Worm (Caenorhabditis elegans) whole organism, L4 larva: ENCODE results near the gene EGAP2.1.

Experiments used
- R02D3.7 ChIP-seq: fragments of 150-350 bp; sonication (generic microtip); optimal IDR thresholded peaks from 3 replicates; lab custom pipeline; 2014; ENCODE audit warnings: missing biosample characterization, missing genetic modification characterization
- Y48G9A.11 ChIP-seq: fragments of 200-800 bp; sonication (Bioruptor generic); IDR thresholded peaks from 2 replicates; pipeline ENCODE4 v1.3.6; 2022; ENCODE audit warnings: missing genetic modification reagents, missing genetic modification characterization, missing compliant biosample characterization
- ZK337.2 ChIP-seq: fragments of 200-800 bp; sonication (Bioruptor generic); IDR thresholded peaks from 2 replicates; pipeline ENCODE4 v1.3.6; 2022; ENCODE audit warnings: missing genetic modification reagents, missing genetic modification characterization, missing compliant biosample characterization
- ZK546.5 ChIP-seq, 2 experiments: sonication (generic microtip); optimal IDR thresholded peaks; 2 replicates each; lab custom pipeline; 2017; ENCODE audit warnings: missing biosample characterization in 2 of 2, missing genetic modification characterization in 2 of 2
- aha-1 ChIP-seq: fragments of 150-350 bp; peaks from one replicate; lab custom pipeline; 2014; ENCODE audit warnings: missing biosample characterization, missing genetic modification characterization
- arid-1 ChIP-seq: fragments of 200-800 bp; sonication (Bioruptor generic); conservative IDR thresholded peaks from 2 replicates; pipeline ENCODE4 v1.3.6; 2022; ENCODE audit warnings: missing genetic modification reagents, missing genetic modification characterization, missing compliant biosample characterization
- attf-4 ChIP-seq: sonication (generic microtip); optimal IDR thresholded peaks from 3 replicates; lab custom pipeline; 2017; ENCODE audit warnings: missing biosample characterization, missing genetic modification characterization
- ceh-20 ChIP-seq: fragments of 200-800 bp; sonication (Bioruptor generic); IDR thresholded peaks from 2 replicates; pipeline ENCODE4 v1.3.6; 2022; ENCODE audit warnings: missing genetic modification reagents, missing genetic modification characterization, missing compliant biosample characterization
- ceh-28 ChIP-seq: fragments of 150-350 bp; optimal IDR thresholded peaks from 2 replicates; lab custom pipeline; 2014; ENCODE audit warnings: missing biosample characterization, missing genetic modification reagents, missing genetic modification characterization
- ceh-32 ChIP-seq: sonication (generic microtip); optimal IDR thresholded peaks from 2 replicates; lab custom pipeline; 2016; ENCODE audit warnings: mild to moderate bottlenecking, missing genetic modification characterization, missing compliant biosample characterization; ENCODE audit not compliant: poor library complexity
- ces-1 ChIP-seq: fragments of 150-350 bp; sonication (generic microtip); optimal IDR thresholded peaks from 4 replicates; lab custom pipeline; 2014; ENCODE audit warnings: missing biosample characterization, missing genetic modification reagents, missing genetic modification characterization
- cey-2 ChIP-seq: sonication (generic microtip); optimal IDR thresholded peaks from 3 replicates; lab custom pipeline; 2017; ENCODE audit warnings: missing genetic modification characterization, mild to moderate bottlenecking, missing compliant biosample characterization, antibody characterized with exemption, borderline replicate concordance; ENCODE audit not compliant: insufficient read depth
- daf-12 ChIP-seq: fragments of 150-350 bp; optimal IDR thresholded peaks from 2 replicates; lab custom pipeline; 2014; ENCODE audit warnings: missing biosample characterization, missing genetic modification reagents, missing genetic modification characterization
- daf-16 ChIP-seq, 3 experiments: sonication (generic microtip); optimal IDR thresholded peaks; 2 replicates each; lab custom pipeline; 2016 to 2017; ENCODE audit warnings: missing genetic modification characterization in 3 of 3, missing genetic modification reagents in 3 of 3, mild to moderate bottlenecking in 2 of 3, missing compliant biosample characterization in 2 of 3, missing biosample characterization in 1 of 3, moderate library complexity in 1 of 3
- daf-8 ChIP-seq: fragments of 200-800 bp; sonication (Bioruptor generic); IDR thresholded peaks from 2 replicates; pipeline ENCODE4 v1.3.6; 2022; ENCODE audit warnings: missing genetic modification characterization, missing compliant biosample characterization
- dmd-6 ChIP-seq: fragments of 200-800 bp; sonication (Bioruptor generic); IDR thresholded peaks from 2 replicates; pipeline ENCODE4 v1.3.6; 2022; ENCODE audit warnings: missing genetic modification reagents, missing genetic modification characterization, missing compliant biosample characterization
- dmd-8 ChIP-seq: fragments of 200-800 bp; sonication (Bioruptor generic); IDR thresholded peaks from 2 replicates; pipeline ENCODE4 v1.3.6; 2022; ENCODE audit warnings: missing genetic modification characterization, missing compliant biosample characterization
- dmd-9 ChIP-seq: fragments of 200-800 bp; sonication (Bioruptor generic); IDR thresholded peaks from 2 replicates; pipeline ENCODE4 v1.3.6; 2022; ENCODE audit warnings: missing genetic modification reagents, missing genetic modification characterization, missing compliant biosample characterization
- dpl-1 ChIP-seq: fragments of 150-350 bp; optimal IDR thresholded peaks from 2 replicates; lab custom pipeline; 2014; ENCODE audit warnings: missing biosample characterization, missing genetic modification reagents, missing genetic modification characterization
- dve-1 ChIP-seq: sonication (generic microtip); optimal IDR thresholded peaks from 2 replicates; lab custom pipeline; 2017; ENCODE audit warnings: antibody characterized with exemption, mild to moderate bottlenecking, missing genetic modification characterization, missing compliant biosample characterization; ENCODE audit not compliant: insufficient read depth
- egl-43 ChIP-seq: fragments of 200-800 bp; sonication (Bioruptor generic); IDR thresholded peaks from 2 replicates; pipeline ENCODE4 v1.3.6; 2022; ENCODE audit warnings: missing genetic modification reagents, missing genetic modification characterization, missing compliant biosample characterization
- hif-1 ChIP-seq, 2 experiments: sonication (generic microtip); optimal IDR thresholded peaks; 2 replicates each; lab custom pipeline; 2016 to 2017; ENCODE audit warnings: missing compliant biosample characterization in 2 of 2, missing genetic modification characterization in 2 of 2, missing genetic modification reagents in 2 of 2, missing genotype in 2 of 2, mild to moderate bottlenecking in 1 of 2
- hlh-11 ChIP-seq: fragments of 200-800 bp; sonication (Bioruptor generic); optimal IDR thresholded peaks from 2 replicates; lab custom pipeline; 2018; ENCODE audit warnings: mild to moderate bottlenecking, missing genetic modification characterization, missing compliant biosample characterization
- hlh-30 ChIP-seq: sonication (generic microtip); optimal IDR thresholded peaks from 2 replicates; lab custom pipeline; 2017; ENCODE audit warnings: antibody characterized with exemption, mild to moderate bottlenecking, missing genetic modification characterization, missing compliant biosample characterization; ENCODE audit not compliant: insufficient read depth
- hmg-1.1 ChIP-seq: fragments of 200-800 bp; sonication (Bioruptor generic); IDR thresholded peaks from 2 replicates; pipeline ENCODE4 v1.3.6; 2022; ENCODE audit warnings: missing genetic modification reagents, missing genetic modification characterization, missing compliant biosample characterization
- lin-15B ChIP-seq: fragments of 150-350 bp; sonication (generic microtip); optimal IDR thresholded peaks from 3 replicates; lab custom pipeline; 2014; ENCODE audit warnings: missing biosample characterization, missing genetic modification characterization
- mdl-1 ChIP-seq, 2 experiments: fragments of 150-350 bp in 1 of 2; sonication (generic microtip) in 1 of 2; optimal IDR thresholded peaks; 2 replicates each; lab custom pipeline; 2014 to 2017; ENCODE audit warnings: missing biosample characterization in 2 of 2, missing genetic modification characterization in 2 of 2
- mes-2 ChIP-seq: sonication (generic microtip); optimal IDR thresholded peaks from 2 replicates; lab custom pipeline; 2016; ENCODE audit warnings: missing genotype, mild to moderate bottlenecking, missing genetic modification characterization, missing compliant biosample characterization; ENCODE audit not compliant: poor library complexity, severe bottlenecking
- nhr-10 ChIP-seq: fragments of 150-350 bp; optimal IDR thresholded peaks from 2 replicates; lab custom pipeline; 2014; ENCODE audit warnings: missing biosample characterization, missing genetic modification characterization
- nhr-237 ChIP-seq: sonication (generic microtip); optimal IDR thresholded peaks from 2 replicates; lab custom pipeline; 2017; ENCODE audit warnings: missing biosample characterization, missing genetic modification characterization
- nhr-28 ChIP-seq: fragments of 150-350 bp; optimal IDR thresholded peaks from 2 replicates; lab custom pipeline; 2014; ENCODE audit warnings: missing biosample characterization, missing genetic modification characterization
- nhr-76 ChIP-seq: fragments of 150-350 bp; optimal IDR thresholded peaks from 2 replicates; lab custom pipeline; 2014; ENCODE audit warnings: missing biosample characterization, missing genetic modification characterization
- pha-4 ChIP-seq, 2 experiments: fragments of 150-350 bp in 1 of 2; fragments of 200-800 bp in 1 of 2; sonication (Bioruptor generic) in 1 of 2; IDR thresholded peaks in 1 of 2; optimal IDR thresholded peaks in 1 of 2; 2 replicates each; pipeline versions ENCODE4 v1.3.6 to Lab custom; 2014 to 2022; ENCODE audit warnings: missing genetic modification characterization in 2 of 2, missing genetic modification reagents in 2 of 2, missing biosample characterization in 1 of 2, missing compliant biosample characterization in 1 of 2
- php-3 ChIP-seq: fragments of 200-800 bp; sonication (Bioruptor generic); IDR thresholded peaks from 2 replicates; pipeline ENCODE4 v1.3.6; 2022; ENCODE audit warnings: missing genetic modification reagents, missing genetic modification characterization, missing compliant biosample characterization
- pqm-1 ChIP-seq: sonication (generic microtip); optimal IDR thresholded peaks from 2 replicates; lab custom pipeline; 2017; ENCODE audit warnings: missing biosample characterization, missing genetic modification characterization
- rbr-2 ChIP-seq: sonication (generic microtip); optimal IDR thresholded peaks from 2 replicates; lab custom pipeline; 2016; ENCODE audit warnings: missing genotype, missing genetic modification characterization, missing compliant biosample characterization
- saeg-2 ChIP-seq: fragments of 200-800 bp; sonication (Bioruptor generic); IDR thresholded peaks from 2 replicates; pipeline ENCODE4 v1.3.6; 2022; ENCODE audit warnings: missing genetic modification reagents, missing genetic modification characterization, missing compliant biosample characterization
- sdz-12 ChIP-seq: fragments of 200-800 bp; sonication (Bioruptor generic); optimal IDR thresholded peaks from 2 replicates; lab custom pipeline; 2018; ENCODE audit warnings: mild to moderate bottlenecking, missing genetic modification characterization, missing compliant biosample characterization
- snpc-1.2 ChIP-seq: fragments of 200-800 bp; sonication (Bioruptor generic); IDR thresholded peaks from 2 replicates; pipeline ENCODE4 v1.3.6; 2022; ENCODE audit warnings: missing genetic modification reagents, missing genetic modification characterization, missing compliant biosample characterization
- spr-1 ChIP-seq: sonication (generic microtip); optimal IDR thresholded peaks from 2 replicates; lab custom pipeline; 2016; ENCODE audit warnings: mild to moderate bottlenecking, missing genetic modification characterization, missing compliant biosample characterization
- spr-3 ChIP-seq: fragments of 200-800 bp; sonication (Bioruptor generic); optimal IDR thresholded peaks from 2 replicates; lab custom pipeline; 2018; ENCODE audit warnings: mild to moderate bottlenecking, missing genetic modification characterization, missing compliant biosample characterization
- tra-1 ChIP-seq: fragments of 200-800 bp; sonication (Bioruptor generic); IDR thresholded peaks from 2 replicates; pipeline ENCODE4 v1.3.6; 2022; ENCODE audit warnings: missing genetic modification reagents, missing genetic modification characterization, missing compliant biosample characterization
- unc-130 ChIP-seq: sonication (generic microtip); optimal IDR thresholded peaks from 2 replicates; lab custom pipeline; 2016; ENCODE audit warnings: missing genetic modification reagents, missing genetic modification characterization, missing compliant biosample characterization
- unc-62 ChIP-seq, 3 experiments: fragments of 150-350 bp in 1 of 3; sonication (generic microtip); optimal IDR thresholded peaks in 2 of 3; peaks in 1 of 3; 1 replicate in 1 of 3; 2 replicates in 2 of 3; lab custom pipeline; 2014 to 2017; ENCODE audit warnings: missing biosample characterization in 3 of 3, missing genetic modification characterization in 3 of 3, missing genetic modification reagents in 3 of 3, missing genotype in 1 of 3
- vab-7 ChIP-seq: fragments of 200-800 bp; sonication (Bioruptor generic); IDR thresholded peaks from 2 replicates; pipeline ENCODE4 v1.3.6; 2022; ENCODE audit warnings: missing genetic modification reagents, missing genetic modification characterization, missing compliant biosample characterization
- zfp-3 ChIP-seq: fragments of 200-800 bp; sonication (Bioruptor generic); conservative IDR thresholded peaks from 2 replicates; pipeline ENCODE4 v1.3.6; 2022; ENCODE audit warnings: missing genetic modification reagents, missing genetic modification characterization, missing compliant biosample characterization
- zip-11 ChIP-seq: fragments of 200-800 bp; sonication (Bioruptor generic); IDR thresholded peaks from 2 replicates; pipeline ENCODE4 v1.3.6; 2022; ENCODE audit warnings: missing genetic modification characterization, missing compliant biosample characterization

Gene EGAP2.1

ce11 chrII:5235758-5236157, 4.5 kb downstream of the EGAP2.1 start, which contains the start of gene pho-1:
pho-1 (minus strand) TSS chrII:5235846.
- TF ChIP-seq hmg-1.1 (GFP tag; lab: Robert Waterston, UW): no peak
- TF ChIP-seq pqm-1 (tag; lab: Kevin White, UChicago): peak; percentile 66
- TF ChIP-seq snpc-1.2 (GFP tag; lab: Robert Waterston, UW): no peak
- TF ChIP-seq spr-1 (tag; lab: Kevin White, UChicago): no peak
- TF ChIP-seq ceh-32 (tag; lab: Kevin White, UChicago): no peak
- no peak for TF ChIP-seq R02D3.7
- TF ChIP-seq rbr-2 (tag; lab: Kevin White, UChicago): no peak
- TF ChIP-seq php-3: peak; percentile 23; the same call in 1 of the 2 replicates
- no peak for TF ChIP-seq daf-12
- peak; percentile 39; the same call in 1 of the 2 replicates for TF ChIP-seq dmd-6
- no peak for TF ChIP-seq ces-1 (GFP tag; lab: Kevin White, UChicago)
- TF ChIP-seq dve-1: peak; percentile 29
- TF ChIP-seq zip-11 (GFP tag; lab: Robert Waterston, UW): no peak
- TF ChIP-seq nhr-76 (tag; lab: Kevin White, UChicago): no peak
- TF ChIP-seq sdz-12 (GFP tag; lab: Kevin White, UChicago): no peak
- TF ChIP-seq daf-16 (GFP tag; optimal IDR thresholded peaks at IDR 0.05; lab: Kevin White, UChicago): no peak
- TF ChIP-seq daf-16 (tag; optimal IDR thresholded peaks at IDR 0.05; lab: Kevin White, UChicago): peak; percentile 28
- no peak for TF ChIP-seq zfp-3
- peak; percentile 67 for TF ChIP-seq nhr-28 (tag; lab: Kevin White, UChicago)
- TF ChIP-seq daf-8: no peak
- TF ChIP-seq hlh-11: peak; percentile 41

DNA sequence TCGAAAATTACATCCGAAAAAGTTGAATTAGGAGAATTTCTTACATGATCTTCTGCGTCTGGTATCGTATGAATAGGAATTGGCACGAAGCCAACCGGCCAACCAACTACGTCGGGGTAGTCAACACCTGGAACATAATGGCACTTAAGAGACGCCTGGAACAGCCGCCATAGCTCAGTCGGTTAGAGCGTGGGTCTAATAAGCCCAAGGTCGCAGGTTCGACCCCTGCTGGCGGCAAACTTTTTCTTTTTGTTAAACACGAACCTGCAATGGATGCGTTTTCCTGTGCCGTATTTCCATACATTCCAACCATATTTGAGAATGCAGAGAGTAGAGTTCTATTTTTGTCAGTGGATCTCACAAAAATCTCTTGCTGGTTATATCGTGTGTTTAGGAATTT, 6.5 kb downstream of the EGAP2.1 start:
- peak; percentile 72 for TF ChIP-seq egl-43 (GFP tag; lab: Robert Waterston, UW)
- no peak for TF ChIP-seq hlh-30 (tag; lab: Kevin White, UChicago)
- no peak for TF ChIP-seq dpl-1
- TF ChIP-seq snpc-1.2 (GFP tag; lab: Robert Waterston, UW): no peak; the same call in 1 of the 2 replicates
- TF ChIP-seq tra-1 (GFP tag; lab: Robert Waterston, UW): peak; percentile 52; the same call in 1 of the 2 replicates
- TF ChIP-seq dve-1: peak; percentile 36
- TF ChIP-seq aha-1: peak; percentile 93
- TF ChIP-seq hif-1 (tag; optimal IDR thresholded peaks at IDR 0.05; lab: Kevin White, UChicago): no peak
- no peak for TF ChIP-seq attf-4
- TF ChIP-seq mdl-1 (tag; optimal IDR thresholded peaks at IDR 0.05; lab: Kevin White, UChicago): no peak
- TF ChIP-seq saeg-2 (GFP tag; lab: Robert Waterston, UW): no peak
- no peak for TF ChIP-seq ZK546.5 (tag; optimal IDR thresholded peaks at IDR 0.05; lab: Kevin White, UChicago)
- TF ChIP-seq unc-130 (GFP tag; lab: Kevin White, UChicago): peak; percentile 11
- TF ChIP-seq nhr-10 (tag; lab: Kevin White, UChicago): no peak
- TF ChIP-seq nhr-237 (tag; lab: Kevin White, UChicago): no peak
- no peak for TF ChIP-seq sdz-12 (GFP tag; lab: Kevin White, UChicago)
- TF ChIP-seq mes-2 (tag; lab: Kevin White, UChicago): peak; percentile 59
- no peak for TF ChIP-seq ceh-20
- TF ChIP-seq daf-12: no peak
- no peak for TF ChIP-seq ceh-28
- TF ChIP-seq Y48G9A.11 (GFP tag; lab: Robert Waterston, UW): peak; percentile 58
- peak; percentile 56; the same call in 1 of the 2 replicates for TF ChIP-seq pha-4 (GFP tag; IDR thresholded peaks at IDR 0.05; lab: Robert Waterston, UW)
- no peak for TF ChIP-seq pha-4 (tag; optimal IDR thresholded peaks at IDR 0.05; lab: Kevin White, UChicago)
- no peak for TF ChIP-seq spr-3 (GFP tag; lab: Kevin White, UChicago)
- no peak for TF ChIP-seq ZK337.2 (GFP tag; lab: Robert Waterston, UW)
- 0 out of 2 replicates have a peak, but pooled peaks have one; percentile 25 for TF ChIP-seq arid-1 (GFP tag; lab: Robert Waterston, UW)
- TF ChIP-seq dmd-8: peak; percentile 73; the same call in 1 of the 2 replicates
- peak in 1 of 2 experiments; percentile 66 for TF ChIP-seq unc-62 (GFP tag; optimal IDR thresholded peaks at IDR 0.05 in 1 of 2; lab: Kevin White, UChicago)
- TF ChIP-seq unc-62 (tag; optimal IDR thresholded peaks at IDR 0.05; lab: Kevin White, UChicago): no peak
- TF ChIP-seq vab-7 (GFP tag; lab: Robert Waterston, UW): 0 out of 2 replicates have a peak, but pooled peaks have one; percentile 53
- no peak for TF ChIP-seq cey-2 (tag; lab: Kevin White, UChicago)
- TF ChIP-seq dmd-9 (GFP tag; lab: Robert Waterston, UW): no peak
- no peak for TF ChIP-seq lin-15B (tag; lab: Kevin White, UChicago)
- no peak for TF ChIP-seq php-3
